Worm (Caenorhabditis elegans) whole organism, L1 larva: ENCODE data around the gene K11E4.6.

Experiments
- C16A3.4 ChIP-seq: fragments of 150-350 bp; optimal IDR thresholded peaks from 2 replicates; lab custom pipeline; 2014; ENCODE audit warnings: missing biosample characterization, missing genetic modification characterization
- Y116A8C.19 ChIP-seq: sonication (generic microtip); optimal IDR thresholded peaks from 2 replicates; lab custom pipeline; 2016; ENCODE audit warnings: missing compliant biosample characterization, missing genetic modification characterization, borderline replicate concordance
- aha-1 ChIP-seq: fragments of 150-350 bp; optimal IDR thresholded peaks from 2 replicates; lab custom pipeline; 2014; ENCODE audit warnings: missing biosample characterization, missing genetic modification characterization
- blmp-1 ChIP-seq: fragments of 150-350 bp; optimal IDR thresholded peaks from 2 replicates; lab custom pipeline; 2014; ENCODE audit warnings: missing biosample characterization, missing genetic modification characterization
- ces-1 ChIP-seq: fragments of 150-350 bp; optimal IDR thresholded peaks from 2 replicates; lab custom pipeline; 2014; ENCODE audit warnings: missing biosample characterization, missing genetic modification reagents, missing genetic modification characterization
- dsc-1 ChIP-seq: sonication (generic microtip); optimal IDR thresholded peaks from 2 replicates; lab custom pipeline; 2016; ENCODE audit warnings: mild to moderate bottlenecking, missing genetic modification characterization, missing compliant biosample characterization
- efl-1 ChIP-seq, 4 experiments: fragments of 150-350 bp; optimal IDR thresholded peaks in 3 of 4; peaks in 1 of 4; 1 replicate in 1 of 4; 2 replicates in 3 of 4; lab custom pipeline; 2014; ENCODE audit warnings: missing biosample characterization in 2 of 4, missing genetic modification characterization in 2 of 4, missing genetic modification reagents in 2 of 4
- egl-27 ChIP-seq, 2 experiments: fragments of 150-350 bp in 1 of 2; sonication (generic microtip); optimal IDR thresholded peaks; 3 replicates each; lab custom pipeline; 2017 to 2018; ENCODE audit warnings: missing biosample characterization in 2 of 2, missing genetic modification characterization in 2 of 2, missing genetic modification reagents in 2 of 2
- elt-3 ChIP-seq, 6 experiments: fragments of 150-350 bp in 1 of 6; sonication (generic microtip); optimal IDR thresholded peaks; 2 replicates each; lab custom pipeline; 2017 to 2018; ENCODE audit warnings: missing biosample characterization in 6 of 6, missing genetic modification characterization in 6 of 6, inconsistent platforms in 1 of 6
- fkh-4 ChIP-seq: sonication (generic microtip); optimal IDR thresholded peaks from 2 replicates; lab custom pipeline; 2016; ENCODE audit warnings: missing compliant biosample characterization, missing genetic modification characterization, borderline replicate concordance
- fkh-8 ChIP-seq: sonication (generic microtip); optimal IDR thresholded peaks from 2 replicates; lab custom pipeline; 2016; ENCODE audit warnings: mild to moderate bottlenecking, missing genetic modification characterization, missing compliant biosample characterization
- hpl-2 ChIP-seq: fragments of 150-350 bp; optimal IDR thresholded peaks from 2 replicates; lab custom pipeline; 2014; ENCODE audit warnings: missing biosample characterization, missing genetic modification reagents, missing genetic modification characterization
- lin-13 ChIP-seq: fragments of 150-350 bp; optimal IDR thresholded peaks from 2 replicates; lab custom pipeline; 2014; ENCODE audit warnings: missing biosample characterization, missing genetic modification reagents, missing genetic modification characterization
- lin-14 ChIP-seq: fragments of 200-800 bp; sonication (Bioruptor generic); optimal IDR thresholded peaks from 2 replicates; lab custom pipeline; 2018; ENCODE audit warnings: mild to moderate bottlenecking, missing genetic modification characterization, moderate library complexity, missing compliant biosample characterization
- lin-15B ChIP-seq: fragments of 150-350 bp; sonication (generic microtip); optimal IDR thresholded peaks from 3 replicates; lab custom pipeline; 2014; ENCODE audit warnings: missing biosample characterization, missing genetic modification characterization
- lin-35 ChIP-seq, 2 experiments: fragments of 150-350 bp; optimal IDR thresholded peaks; 2 replicates each; lab custom pipeline; 2014; ENCODE audit warnings: missing biosample characterization in 2 of 2, missing genetic modification characterization in 2 of 2, missing genetic modification reagents in 2 of 2
- lin-39 ChIP-seq: fragments of 150-350 bp; optimal IDR thresholded peaks from 2 replicates; lab custom pipeline; 2014; ENCODE audit warnings: missing biosample characterization, missing genetic modification reagents, missing genetic modification characterization
- lir-3 ChIP-seq: sonication (generic microtip); optimal IDR thresholded peaks from 2 replicates; lab custom pipeline; 2016; ENCODE audit warnings: mild to moderate bottlenecking, missing genetic modification characterization, moderate library complexity, missing compliant biosample characterization; ENCODE audit not compliant: poor library complexity
- lsy-2 ChIP-seq, 2 experiments: fragments of 150-350 bp; optimal IDR thresholded peaks; 2 replicates each; lab custom pipeline; 2014; ENCODE audit warnings: missing biosample characterization in 2 of 2, missing genetic modification characterization in 2 of 2
- mab-9 ChIP-seq: fragments of 200-800 bp; sonication (Bioruptor generic); IDR thresholded peaks from 2 replicates; pipeline ENCODE4 v1.3.6; 2022; ENCODE audit warnings: missing genetic modification reagents, missing genetic modification characterization, missing compliant biosample characterization
- mdl-1 ChIP-seq, 2 experiments: fragments of 150-350 bp; optimal IDR thresholded peaks; 2 replicates each; lab custom pipeline; 2014 to 2017; ENCODE audit warnings: missing biosample characterization in 2 of 2, missing genetic modification characterization in 2 of 2, inconsistent platforms in 1 of 2
- mef-2 ChIP-seq: fragments of 150-350 bp; optimal IDR thresholded peaks from 2 replicates; lab custom pipeline; 2014; ENCODE audit warnings: missing biosample characterization, missing genetic modification characterization
- mep-1 ChIP-seq: fragments of 150-350 bp; optimal IDR thresholded peaks from 2 replicates; lab custom pipeline; 2014; ENCODE audit warnings: missing biosample characterization, missing genetic modification characterization
- nhr-19 ChIP-seq: fragments of 200-800 bp; sonication (Bioruptor generic); conservative IDR thresholded peaks from 2 replicates; pipeline ENCODE4 v1.3.6; 2022; ENCODE audit warnings: missing genetic modification characterization, missing compliant biosample characterization
- nhr-20 ChIP-seq: sonication (generic microtip); optimal IDR thresholded peaks from 2 replicates; lab custom pipeline; 2016; ENCODE audit warnings: mild to moderate bottlenecking, missing genetic modification characterization, missing compliant biosample characterization
- nhr-47 ChIP-seq: sonication (generic microtip); optimal IDR thresholded peaks from 2 replicates; lab custom pipeline; 2016; ENCODE audit warnings: mild to moderate bottlenecking, missing genetic modification characterization, moderate library complexity, missing compliant biosample characterization
- nhr-71 ChIP-seq: sonication (generic microtip); optimal IDR thresholded peaks from 2 replicates; lab custom pipeline; 2016; ENCODE audit warnings: mild to moderate bottlenecking, missing genetic modification characterization, moderate library complexity, missing compliant biosample characterization
- nhr-77 ChIP-seq: fragments of 150-350 bp; optimal IDR thresholded peaks from 2 replicates; lab custom pipeline; 2014; ENCODE audit warnings: missing biosample characterization, missing genetic modification characterization
- nhr-85 ChIP-seq: sonication (generic microtip); peaks from one replicate; lab custom pipeline; 2016; ENCODE audit warnings: missing genetic modification characterization, inconsistent platforms, missing compliant biosample characterization
- nhr-90 ChIP-seq: sonication (generic microtip); optimal IDR thresholded peaks from 2 replicates; lab custom pipeline; 2016; ENCODE audit warnings: mild to moderate bottlenecking, missing genetic modification characterization, missing compliant biosample characterization; ENCODE audit not compliant: poor library complexity
- pag-3 ChIP-seq: sonication (generic microtip); optimal IDR thresholded peaks from 2 replicates; lab custom pipeline; 2017; ENCODE audit warnings: missing genetic modification characterization, mild to moderate bottlenecking, missing compliant biosample characterization, antibody characterized with exemption, borderline replicate concordance; ENCODE audit not compliant: insufficient read depth
- rnt-1 ChIP-seq: sonication (generic microtip); optimal IDR thresholded peaks from 2 replicates; lab custom pipeline; 2016; ENCODE audit warnings: mild to moderate bottlenecking, missing genetic modification characterization, moderate library complexity, missing compliant biosample characterization
- skn-1 ChIP-seq: fragments of 150-350 bp; optimal IDR thresholded peaks from 2 replicates; lab custom pipeline; 2014; ENCODE audit warnings: missing biosample characterization, missing genetic modification characterization
- snpc-4 ChIP-seq: fragments of 150-350 bp; optimal IDR thresholded peaks from 2 replicates; lab custom pipeline; 2014; ENCODE audit warnings: missing biosample characterization, missing genetic modification characterization
- snu-23 ChIP-seq: sonication (generic microtip); optimal IDR thresholded peaks from 2 replicates; lab custom pipeline; 2016; ENCODE audit warnings: missing genetic modification characterization, missing compliant biosample characterization
- sptf-1 ChIP-seq: fragments of 150-350 bp; optimal IDR thresholded peaks from 2 replicates; lab custom pipeline; 2014; ENCODE audit warnings: missing biosample characterization, missing genetic modification characterization
- tbx-2 ChIP-seq: sonication (generic microtip); optimal IDR thresholded peaks from 2 replicates; lab custom pipeline; 2016; ENCODE audit warnings: missing genetic modification characterization, missing compliant biosample characterization
- vab-15 ChIP-seq: sonication (generic microtip); optimal IDR thresholded peaks from 2 replicates; lab custom pipeline; 2017; ENCODE audit warnings: missing genotype, mild to moderate bottlenecking, missing genetic modification characterization, missing compliant biosample characterization
- zip-4 ChIP-seq: fragments of 200-800 bp; sonication (Bioruptor generic); optimal IDR thresholded peaks from 2 replicates; lab custom pipeline; 2018; ENCODE audit warnings: mild to moderate bottlenecking, missing genetic modification characterization, moderate library complexity, missing compliant biosample characterization
- ztf-11 ChIP-seq, 2 experiments: sonication (generic microtip); optimal IDR thresholded peaks; 2 replicates each; lab custom pipeline; 2016 to 2017; ENCODE audit warnings: missing genetic modification characterization in 2 of 2, missing biosample characterization in 1 of 2, missing compliant biosample characterization in 1 of 2

Gene K11E4.6

DNA sequence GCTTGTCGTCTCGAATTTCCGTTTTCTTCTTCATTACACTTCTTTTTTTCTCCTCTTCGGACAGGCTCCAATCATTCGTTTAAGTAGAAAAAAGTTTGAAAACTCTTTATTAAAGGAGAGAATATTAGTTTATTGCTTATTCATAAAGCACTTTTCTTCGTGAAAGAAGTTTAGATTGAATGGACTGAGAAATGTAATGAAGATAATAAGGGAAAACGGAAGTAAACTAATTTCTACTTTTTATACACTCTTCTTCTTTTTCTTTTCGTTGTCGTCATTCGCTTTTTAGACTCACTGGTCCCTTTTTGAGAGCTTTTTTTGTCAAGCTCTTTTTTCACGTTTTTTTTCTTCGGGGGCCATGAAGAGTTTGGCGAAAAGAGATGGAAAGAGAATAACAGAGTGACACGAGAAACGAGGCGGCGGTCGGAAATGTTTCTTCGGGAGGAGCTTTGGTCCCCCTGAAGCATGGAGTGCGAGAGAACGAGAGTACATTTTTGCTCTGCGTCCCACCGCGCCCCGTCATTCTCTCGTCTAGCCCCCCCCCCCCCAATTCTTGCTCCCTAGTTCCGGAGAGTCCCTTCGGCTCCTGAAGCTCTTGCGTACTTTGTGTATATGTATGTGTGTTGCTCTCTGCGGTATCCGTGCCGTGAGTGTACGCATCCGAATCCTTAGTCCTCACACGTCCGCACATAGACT is 14.8 kb downstream of the K11E4.6 start (continued):
- no peak for TF ChIP-seq aha-1 (tag; lab: Kevin White, UChicago)
- no peak for TF ChIP-seq nhr-20 (tag; lab: Kevin White, UChicago)
- TF ChIP-seq nhr-77 (tag; lab: Kevin White, UChicago): no peak
- TF ChIP-seq lin-35 (GFP tag; optimal IDR thresholded peaks at IDR 0.05; lab: Kevin White, UChicago): peak in 1 of 2 experiments; percentile 13
- no peak for TF ChIP-seq efl-1 (optimal IDR thresholded peaks at IDR 0.05; lab: Kevin White, UChicago)
- TF ChIP-seq efl-1 (GFP tag; optimal IDR thresholded peaks at IDR 0.05 in 1 of 2; lab: Kevin White, UChicago): peak in 1 of 2 experiments; percentile 38
- peak; percentile 44 for TF ChIP-seq skn-1 (tag; lab: Kevin White, UChicago)
- TF ChIP-seq dsc-1 (tag; lab: Kevin White, UChicago): peak; percentile 47
- TF ChIP-seq ces-1 (GFP tag; lab: Kevin White, UChicago): peak; percentile 73
- TF ChIP-seq mab-9 (GFP tag; lab: Robert Waterston, UW): peak; percentile 54; the same call in 1 of the 2 replicates
- TF ChIP-seq zip-4 (GFP tag; lab: Kevin White, UChicago): no peak

DNA sequence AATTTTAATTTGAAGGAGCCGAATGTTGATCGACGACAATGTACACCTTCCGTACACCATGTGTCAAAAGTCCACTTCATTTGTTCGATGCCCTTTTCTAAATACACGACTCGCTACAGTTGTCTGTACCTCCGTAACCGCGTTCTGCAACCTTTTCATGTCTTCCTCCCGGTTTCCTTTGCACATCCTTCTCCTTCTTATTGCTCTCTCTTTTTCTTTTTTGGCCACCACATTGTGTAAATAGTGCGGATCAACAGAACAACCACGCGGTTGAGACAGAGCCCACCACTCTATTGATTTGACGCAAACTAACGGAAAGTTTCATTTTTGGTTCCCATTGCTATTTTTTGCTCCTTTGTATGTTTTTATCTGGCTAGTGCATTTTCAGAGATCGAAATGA is 18.9 kb downstream of the K11E4.6 start:
- TF ChIP-seq vab-15 (tag; lab: Kevin White, UChicago) (no peak), mdl-1 (tag; optimal IDR thresholded peaks at IDR 0.05; lab: Kevin White, UChicago) (peak in 1 of 2 experiments; percentile 32), nhr-71 (tag; lab: Kevin White, UChicago) (peak; percentile 26), lin-14 (GFP tag; lab: Kevin White, UChicago) (peak; percentile 52), nhr-77 (tag; lab: Kevin White, UChicago) (peak; percentile 35), lsy-2 (tag; optimal IDR thresholded peaks at IDR 0.05; lab: Kevin White, UChicago) (no peak)

DNA sequence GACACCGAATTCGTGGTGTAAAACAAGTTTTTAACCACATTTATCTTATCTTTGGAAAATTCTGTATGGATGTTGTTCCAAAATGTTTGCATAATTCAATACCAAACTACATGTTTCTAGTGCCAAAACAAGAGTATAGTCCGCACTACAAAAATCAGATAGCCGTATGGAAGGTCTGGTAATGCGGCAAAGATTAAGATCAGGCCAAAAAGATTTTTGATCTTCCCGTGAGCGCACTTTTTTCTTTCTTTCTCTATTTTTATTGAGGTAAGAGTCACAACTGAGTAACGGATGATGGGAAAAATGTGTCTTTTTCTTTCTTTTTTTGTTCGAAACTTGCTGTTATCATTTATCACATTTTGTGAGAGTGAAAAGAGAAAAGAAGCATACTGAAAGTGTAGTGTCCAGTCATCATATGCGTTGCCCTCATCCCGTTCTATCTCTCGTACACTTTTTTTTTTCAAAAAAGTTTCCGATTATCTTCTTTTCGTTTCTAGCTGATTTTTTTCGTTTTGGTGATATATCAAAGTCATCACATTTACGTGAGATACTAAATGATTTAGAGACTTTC is 20.2 kb downstream of the K11E4.6 start:
- TF ChIP-seq efl-1 (optimal IDR thresholded peaks at IDR 0.05; lab: Kevin White, UChicago) (no peak), efl-1 (GFP tag; optimal IDR thresholded peaks at IDR 0.05 in 1 of 2; lab: Kevin White, UChicago) (no peak), rnt-1 (tag; lab: Kevin White, UChicago) (peak; percentile 6), snu-23 (GFP tag; lab: Kevin White, UChicago) (peak; percentile 52), nhr-20 (tag; lab: Kevin White, UChicago) (peak; percentile 95), tbx-2 (tag; lab: Kevin White, UChicago) (peak; percentile 1), nhr-85 (tag; lab: Kevin White, UChicago) (peak; percentile 85), ztf-11 (tag; optimal IDR thresholded peaks at IDR 0.05; lab: Kevin White, UChicago) (no peak), blmp-1 (tag; lab: Kevin White, UChicago) (peak; percentile 64), hpl-2 (no peak), snpc-4 (tag; lab: Kevin White, UChicago) (no peak), lsy-2 (tag; optimal IDR thresholded peaks at IDR 0.05; lab: Kevin White, UChicago) (peak; percentile 16 to 63), elt-3 (tag; optimal IDR thresholded peaks at IDR 0.05; lab: Kevin White, UChicago) (peak in 2 of 6 experiments; percentile 34 to 69), egl-27 (tag; optimal IDR thresholded peaks at IDR 0.05; lab: Kevin White, UChicago) (no peak), C16A3.4 (peak; percentile 9), nhr-47 (tag; lab: Kevin White, UChicago) (peak; percentile 15), lin-14 (GFP tag; lab: Kevin White, UChicago) (peak; percentile 87), mep-1 (tag; lab: Kevin White, UChicago) (peak; percentile 39), lin-35 (GFP tag; optimal IDR thresholded peaks at IDR 0.05; lab: Kevin White, UChicago) (peak in 1 of 2 experiments; percentile 35), skn-1 (tag; lab: Kevin White, UChicago) (peak; percentile 6), fkh-8 (no peak), nhr-71 (tag; lab: Kevin White, UChicago) (peak; percentile 95), nhr-19 (GFP tag; lab: Robert Waterston, UW) (peak; percentile 38)

DNA sequence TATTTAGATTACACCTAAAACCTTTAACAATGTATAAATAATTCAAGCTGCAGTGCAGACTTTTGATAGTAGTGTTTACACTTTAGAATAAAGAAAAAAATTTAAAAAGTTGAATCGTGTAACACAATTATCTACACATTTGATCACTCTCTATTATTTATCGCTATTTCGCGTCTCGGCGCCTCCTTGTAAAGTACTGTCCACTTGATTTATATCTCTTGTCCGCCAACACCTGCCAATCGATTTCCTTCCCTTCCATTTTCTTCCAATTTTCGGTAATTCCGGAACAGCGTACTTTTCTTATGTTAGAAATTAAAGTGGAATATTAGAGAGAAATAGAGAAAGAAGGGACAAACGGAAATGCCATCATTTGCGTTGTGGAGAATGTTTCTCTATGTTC is 21.1 kb downstream of the K11E4.6 start:
- TF ChIP-seq sptf-1 (tag; lab: Kevin White, UChicago): no peak
- TF ChIP-seq snu-23 (GFP tag; lab: Kevin White, UChicago): peak; percentile 22
- TF ChIP-seq nhr-85 (tag; lab: Kevin White, UChicago): peak; percentile 87
- TF ChIP-seq elt-3 (tag; optimal IDR thresholded peaks at IDR 0.05; lab: Kevin White, UChicago): peak in 1 of 6 experiments; percentile 39
- peak; percentile 3 for TF ChIP-seq nhr-90 (tag; lab: Kevin White, UChicago)
- TF ChIP-seq nhr-71 (tag; lab: Kevin White, UChicago): peak; percentile 72
- no peak for TF ChIP-seq pag-3
- no peak for TF ChIP-seq mab-9 (GFP tag; lab: Robert Waterston, UW)
- no peak for TF ChIP-seq lin-13 (GFP tag; lab: Kevin White, UChicago)
- TF ChIP-seq lin-15B (tag; lab: Kevin White, UChicago): no peak
- TF ChIP-seq lir-3 (tag; lab: Kevin White, UChicago): no peak
- no peak for TF ChIP-seq Y116A8C.19 (tag; lab: Kevin White, UChicago)
- TF ChIP-seq fkh-4 (tag; lab: Kevin White, UChicago): no peak
- TF ChIP-seq lin-39 (tag; lab: Kevin White, UChicago): no peak
- TF ChIP-seq nhr-20 (tag; lab: Kevin White, UChicago): peak; percentile 76
- peak; percentile 9 for TF ChIP-seq mep-1 (tag; lab: Kevin White, UChicago)
- no peak for TF ChIP-seq mef-2
